Fruit fly (Drosophila melanogaster) whole organism, embryonic: Measurements from ENCODE around the gene CG34290.

Source experiments
- CG10209 ChIP-seq: fragments of 200-800 bp; sonication (Bioruptor generic); optimal IDR thresholded peaks from 3 replicates; lab custom pipeline; 2017; ENCODE audit warnings: missing biosample characterization, mild to moderate bottlenecking, missing genetic modification characterization, missing genetic modification reagents
- CG11247 ChIP-seq: fragments of 200-800 bp; sonication (Bioruptor generic); IDR thresholded peaks from 2 replicates; pipeline ENCODE4 v1.3.6; 2022; ENCODE audit warnings: missing biosample characterization, missing genetic modification characterization
- CG12769 ChIP-seq: fragments of 200-800 bp; sonication (Bioruptor generic); optimal IDR thresholded peaks from 2 replicates; lab custom pipeline; 2019; ENCODE audit warnings: missing biosample characterization, mild to moderate bottlenecking, missing genetic modification characterization, moderate library complexity
- CG12942 ChIP-seq: fragments of 200-800 bp; sonication (Bioruptor generic); optimal IDR thresholded peaks from 3 replicates; lab custom pipeline; 2016; ENCODE audit warnings: missing biosample characterization, missing genetic modification characterization
- CG14441 ChIP-seq: fragments of 200-800 bp; sonication (Bioruptor generic); IDR thresholded peaks from 2 replicates; pipeline ENCODE4 v1.3.6; 2022; ENCODE audit warnings: missing biosample characterization, missing genetic modification characterization
- CG15011 ChIP-seq: fragments of 200-800 bp; sonication (Bioruptor generic); optimal IDR thresholded peaks from 3 replicates; lab custom pipeline; 2018; ENCODE audit warnings: missing biosample characterization, mild to moderate bottlenecking, missing genetic modification characterization
- CG15269 ChIP-seq: fragments of 200-800 bp; sonication (Bioruptor generic); optimal IDR thresholded peaks from 2 replicates; lab custom pipeline; 2018; ENCODE audit warnings: missing biosample characterization, mild to moderate bottlenecking, missing genetic modification characterization, moderate library complexity
- CG1602 ChIP-seq: fragments of 200-800 bp; sonication (Bioruptor generic); optimal IDR thresholded peaks from 3 replicates; lab custom pipeline; 2016; ENCODE audit warnings: missing biosample characterization, missing genetic modification characterization
- CG17328 ChIP-seq: fragments of 200-800 bp; sonication (Bioruptor generic); IDR thresholded peaks from 2 replicates; pipeline ENCODE4 v1.3.6; 2022; ENCODE audit warnings: missing biosample characterization, missing genetic modification characterization
- CG17568 ChIP-seq: fragments of 200-800 bp; sonication (Bioruptor generic); optimal IDR thresholded peaks from 2 replicates; lab custom pipeline; 2018; ENCODE audit warnings: missing biosample characterization, mild to moderate bottlenecking, missing genetic modification characterization, moderate library complexity
- CG18599 ChIP-seq: fragments of 200-800 bp; sonication (Bioruptor generic); optimal IDR thresholded peaks from 3 replicates; lab custom pipeline; 2017; ENCODE audit warnings: missing biosample characterization, missing genetic modification characterization, mild to moderate bottlenecking, moderate library complexity, missing genetic modification reagents
- CG18764 ChIP-seq: fragments of 200-800 bp; sonication (Bioruptor generic); optimal IDR thresholded peaks from 3 replicates; lab custom pipeline; 2016; ENCODE audit warnings: missing biosample characterization, missing genetic modification characterization
- CG2116 ChIP-seq: fragments of 200-800 bp; sonication (Bioruptor generic); optimal IDR thresholded peaks from 3 replicates; lab custom pipeline; 2018; ENCODE audit warnings: missing biosample characterization, mild to moderate bottlenecking, missing genetic modification characterization
- CG2120 ChIP-seq: fragments of 200-800 bp; sonication (Bioruptor generic); optimal IDR thresholded peaks from 3 replicates; lab custom pipeline; 2016; ENCODE audit warnings: missing biosample characterization, missing genetic modification characterization
- CG2199 ChIP-seq: fragments of 200-800 bp; sonication (Bioruptor generic); IDR thresholded peaks from 3 replicates; pipeline ENCODE4 v1.3.6; 2022; ENCODE audit warnings: missing biosample characterization, missing genetic modification characterization
- CG32772 ChIP-seq: fragments of 200-800 bp; sonication (Bioruptor generic); IDR thresholded peaks from 2 replicates; pipeline ENCODE4 v1.3.6; 2022; ENCODE audit warnings: missing biosample characterization, missing genetic modification characterization
- CG3281 ChIP-seq: fragments of 200-800 bp; sonication (Bioruptor generic); optimal IDR thresholded peaks from 3 replicates; lab custom pipeline; 2017; ENCODE audit warnings: missing biosample characterization, mild to moderate bottlenecking, missing genetic modification characterization
- CG4360 ChIP-seq: fragments of 200-800 bp; sonication (Bioruptor generic); IDR thresholded peaks from 2 replicates; pipeline ENCODE4 v1.3.6; 2022; ENCODE audit warnings: missing biosample characterization, missing genetic modification characterization
- CG4617 ChIP-seq: fragments of 200-800 bp; sonication (Bioruptor generic); optimal IDR thresholded peaks from 3 replicates; lab custom pipeline; 2016; ENCODE audit warnings: missing biosample characterization, missing genetic modification characterization, borderline replicate concordance
- CG6813 ChIP-seq: fragments of 200-800 bp; sonication (Bioruptor generic); optimal IDR thresholded peaks from 2 replicates; lab custom pipeline; 2017; ENCODE audit warnings: missing biosample characterization, missing genetic modification characterization, mild to moderate bottlenecking, moderate library complexity, missing genetic modification reagents
- CG6854 ChIP-seq: fragments of 200-800 bp; sonication (Bioruptor generic); optimal IDR thresholded peaks from 3 replicates; lab custom pipeline; 2017; ENCODE audit warnings: missing biosample characterization, mild to moderate bottlenecking, missing genetic modification characterization
- Dip3 ChIP-seq: fragments of 200-800 bp; sonication (Bioruptor generic); optimal IDR thresholded peaks from 3 replicates; lab custom pipeline; 2016; ENCODE audit warnings: missing biosample characterization, missing genetic modification characterization
- E2f1 ChIP-seq: fragments of 200-800 bp; sonication (Bioruptor generic); IDR thresholded peaks from 2 replicates; pipeline ENCODE4 v1.3.6; 2022; ENCODE audit warnings: missing biosample characterization, missing genetic modification characterization
- Elba2 ChIP-seq: fragments of 200-800 bp; sonication (Bioruptor generic); optimal IDR thresholded peaks from 3 replicates; lab custom pipeline; 2016; ENCODE audit warnings: missing biosample characterization, missing genetic modification characterization
- Ets65A ChIP-seq: fragments of 200-800 bp; sonication (Bioruptor generic); peaks from one replicate; lab custom pipeline; 2016; ENCODE audit warnings: missing biosample characterization, missing genetic modification characterization
- H15 ChIP-seq: fragments of 200-800 bp; sonication (Bioruptor generic); IDR thresholded peaks from 3 replicates; pipeline ENCODE4 v1.3.6; 2022; ENCODE audit warnings: missing biosample characterization, missing genetic modification characterization
- Hmx ChIP-seq: fragments of 200-800 bp; sonication (Bioruptor generic); optimal IDR thresholded peaks from 2 replicates; lab custom pipeline; 2016; ENCODE audit warnings: missing biosample characterization, missing genetic modification characterization
- Hr3 ChIP-seq: fragments of 200-800 bp; sonication (Bioruptor generic); optimal IDR thresholded peaks from 3 replicates; lab custom pipeline; 2016; ENCODE audit warnings: missing biosample characterization, missing genetic modification characterization
- NC2β ChIP-seq: fragments of 200-800 bp; sonication (Bioruptor generic); optimal IDR thresholded peaks from 2 replicates; lab custom pipeline; 2016; ENCODE audit warnings: missing biosample characterization, missing genetic modification characterization
- Sry-β ChIP-seq: fragments of 200-800 bp; sonication (Bioruptor generic); optimal IDR thresholded peaks from 2 replicates; lab custom pipeline; 2018; ENCODE audit warnings: missing biosample characterization, mild to moderate bottlenecking, missing genetic modification characterization, moderate library complexity
- Ssrp ChIP-seq: fragments of 200-800 bp; sonication (Bioruptor generic); optimal IDR thresholded peaks from 2 replicates; lab custom pipeline; 2018; ENCODE audit warnings: missing biosample characterization, mild to moderate bottlenecking, missing genetic modification characterization, moderate library complexity
- Stat92E ChIP-seq, 3 experiments: fragments of >200 bp in 2 of 3; fragments of 200-800 bp in 1 of 3; sonication (Bioruptor generic) in 1 of 3; optimal IDR thresholded peaks; 2 replicates each; lab custom pipeline; 2017 to 2019; ENCODE audit warnings: missing biosample characterization in 3 of 3, missing genetic modification characterization in 3 of 3, mild to moderate bottlenecking in 1 of 3, moderate library complexity in 1 of 3
- chif ChIP-seq, 2 experiments: fragments of 200-800 bp; sonication (Bioruptor generic); optimal IDR thresholded peaks; 3 replicates each; lab custom pipeline; 2016; ENCODE audit warnings: missing biosample characterization in 2 of 2, missing genetic modification characterization in 2 of 2
- ci ChIP-seq: fragments of 200-800 bp; sonication (Bioruptor generic); IDR thresholded peaks from 3 replicates; pipeline ENCODE4 v1.3.6; 2022; ENCODE audit warnings: missing biosample characterization, missing genetic modification characterization
- crc ChIP-seq: fragments of 200-800 bp; sonication (Bioruptor generic); optimal IDR thresholded peaks from 2 replicates; lab custom pipeline; 2016; ENCODE audit warnings: missing biosample characterization, missing genetic modification characterization
- da ChIP-seq: fragments of 200-800 bp; sonication (Bioruptor generic); optimal IDR thresholded peaks from 2 replicates; lab custom pipeline; 2016; ENCODE audit warnings: missing biosample characterization, missing genetic modification characterization
- dysf ChIP-seq: fragments of 200-800 bp; sonication (Bioruptor generic); IDR thresholded peaks from 3 replicates; pipeline ENCODE4 v1.3.6; 2022; ENCODE audit warnings: missing biosample characterization, missing genetic modification characterization
- fd64A ChIP-seq: fragments of 200-800 bp; sonication (Bioruptor generic); optimal IDR thresholded peaks from 3 replicates; lab custom pipeline; 2018; ENCODE audit warnings: missing biosample characterization, mild to moderate bottlenecking, missing genetic modification characterization
- gsb-n ChIP-seq: fragments of 200-800 bp; sonication (Bioruptor generic); optimal IDR thresholded peaks from 3 replicates; lab custom pipeline; 2018; ENCODE audit warnings: missing biosample characterization, mild to moderate bottlenecking, missing genetic modification characterization
- lab ChIP-seq: fragments of 200-800 bp; sonication (Bioruptor generic); optimal IDR thresholded peaks from 3 replicates; lab custom pipeline; 2017; ENCODE audit warnings: missing biosample characterization, missing genetic modification characterization, mild to moderate bottlenecking, moderate library complexity, missing genetic modification reagents
- mam ChIP-seq: fragments of 200-800 bp; sonication (Bioruptor generic); optimal IDR thresholded peaks from 3 replicates; lab custom pipeline; 2016; ENCODE audit warnings: missing biosample characterization, missing genetic modification characterization
- nau ChIP-seq: fragments of 200-800 bp; sonication (Bioruptor generic); optimal IDR thresholded peaks from 3 replicates; lab custom pipeline; 2017; ENCODE audit warnings: missing biosample characterization, mild to moderate bottlenecking, missing genetic modification characterization, missing genetic modification reagents
- nerfin-2 ChIP-seq: fragments of 200-800 bp; sonication (Bioruptor generic); IDR thresholded peaks from 2 replicates; pipeline ENCODE4 v1.3.6; 2022; ENCODE audit warnings: missing biosample characterization, missing genetic modification characterization; ENCODE audit not compliant: partially characterized antibody
- sc ChIP-seq, 3 experiments: fragments of >200 bp in 2 of 3; fragments of 200-800 bp in 1 of 3; sonication (Bioruptor generic) in 1 of 3; optimal IDR thresholded peaks; 2 replicates in 2 of 3; 3 replicates in 1 of 3; lab custom pipeline; 2017; ENCODE audit warnings: mild to moderate bottlenecking in 1 of 3, missing biosample characterization in 1 of 3, missing genetic modification characterization in 1 of 3, missing genetic modification reagents in 1 of 3
- sna ChIP-seq: fragments of 200-800 bp; sonication (Bioruptor generic); IDR thresholded peaks from 2 replicates; pipeline ENCODE4 v1.3.6; 2022; ENCODE audit warnings: missing biosample characterization, missing genetic modification characterization; ENCODE audit not compliant: partially characterized antibody
- toy ChIP-seq: fragments of 200-800 bp; sonication (Bioruptor generic); IDR thresholded peaks from 2 replicates; pipeline ENCODE4 v1.3.6; 2022; ENCODE audit warnings: missing biosample characterization, missing genetic modification characterization
- tx ChIP-seq: fragments of 200-800 bp; sonication (Bioruptor generic); optimal IDR thresholded peaks from 2 replicates; lab custom pipeline; 2016; ENCODE audit warnings: missing biosample characterization, missing genetic modification characterization
- wor ChIP-seq: fragments of 200-800 bp; sonication (Bioruptor generic); IDR thresholded peaks from 2 replicates; pipeline ENCODE4 v1.3.6; 2022; ENCODE audit warnings: missing biosample characterization, missing genetic modification characterization
- zfh2 ChIP-seq: fragments of 200-800 bp; sonication (Bioruptor generic); optimal IDR thresholded peaks from 2 replicates; lab custom pipeline; 2016; ENCODE audit warnings: missing biosample characterization, missing genetic modification characterization

CG34290 gene

DNA sequence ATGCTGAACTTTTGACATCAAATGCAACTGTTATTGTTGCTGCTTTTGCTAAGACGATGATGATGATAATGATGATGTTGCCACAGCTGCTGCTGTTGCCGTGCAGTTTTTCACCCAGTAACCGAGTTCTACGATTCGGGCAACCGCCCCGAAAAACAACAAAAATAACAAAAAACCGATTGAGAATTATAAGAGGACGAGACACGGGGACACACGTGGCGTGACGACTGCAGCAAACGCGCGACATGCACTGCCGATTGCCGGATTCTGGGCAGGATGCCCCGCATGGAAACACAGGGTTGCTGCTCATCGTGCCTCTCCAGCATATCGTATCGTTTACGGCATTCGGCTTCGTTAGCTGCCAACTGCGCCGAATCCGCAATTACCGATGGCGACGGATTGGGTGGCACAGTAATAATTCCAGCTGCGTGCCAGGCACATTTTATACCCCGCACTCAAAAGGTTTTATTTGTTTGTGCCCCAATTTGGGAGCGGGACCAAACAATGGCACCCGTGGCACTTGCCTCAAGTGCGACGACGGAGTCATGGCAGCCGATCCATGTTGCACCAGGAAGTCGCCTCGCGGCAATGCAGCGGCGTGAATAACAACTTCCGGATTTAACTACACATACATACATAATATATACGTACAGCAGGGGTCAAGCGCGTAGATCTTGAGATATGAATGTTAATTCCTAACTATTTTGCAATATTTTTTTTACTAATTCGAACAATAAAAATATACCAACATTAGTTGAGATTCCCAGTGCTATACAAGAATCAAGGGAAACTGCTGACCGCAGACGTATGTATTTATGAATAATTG is 25.8 kb downstream of the CG34290 start (continued):
- TF ChIP-seq Hmx (GFP tag; lab: Kevin White, UChicago) = no peak
- TF ChIP-seq Ets65A = peak; percentile 37
- TF ChIP-seq CG2199 (GFP tag; lab: Robert Waterston, UW) = no peak
- TF ChIP-seq Ssrp (tag; lab: Kevin White, UChicago) = no peak
- TF ChIP-seq CG12769 (tag; lab: Kevin White, UChicago) = no peak
- no peak for TF ChIP-seq Sry-β
- no peak for TF ChIP-seq CG2120 (GFP tag; lab: Kevin White, UChicago)
- no peak for TF ChIP-seq Dip3 (GFP tag; lab: Kevin White, UChicago)
- TF ChIP-seq lab = peak; percentile 16
- TF ChIP-seq CG4360 = peak; percentile 49; the same call in 1 of the 2 replicates
- TF ChIP-seq CG4617 (GFP tag; lab: Kevin White, UChicago) = no peak
- TF ChIP-seq fd64A (GFP tag; lab: Kevin White, UChicago) = no peak
- no peak for TF ChIP-seq Stat92E (GFP tag; optimal IDR thresholded peaks at IDR 0.05; lab: Kevin White, UChicago)
- TF ChIP-seq CG15269 (tag; lab: Kevin White, UChicago) = no peak
- TF ChIP-seq tx (GFP tag; lab: Kevin White, UChicago) = no peak
- no peak for TF ChIP-seq CG17568
- no peak for TF ChIP-seq CG1602 (GFP tag; lab: Kevin White, UChicago)
- TF ChIP-seq chif (GFP tag; optimal IDR thresholded peaks at IDR 0.05; lab: Kevin White, UChicago) = no peak
- TF ChIP-seq nerfin-2 = no peak
- no peak for TF ChIP-seq gsb-n (tag; lab: Kevin White, UChicago)
- TF ChIP-seq CG18764 (GFP tag; lab: Kevin White, UChicago) = no peak
- peak; percentile 46 for TF ChIP-seq CG18599 (GFP tag; lab: Kevin White, UChicago)
- no peak for TF ChIP-seq nau (GFP tag; lab: Kevin White, UChicago)
- no peak for TF ChIP-seq mam (GFP tag; lab: Kevin White, UChicago)
- TF ChIP-seq E2f1 (GFP tag; lab: Robert Waterston, UW) = no peak
- TF ChIP-seq zfh2 (GFP tag; lab: Kevin White, UChicago) = no peak
- TF ChIP-seq Hr3 (GFP tag; lab: Kevin White, UChicago) = no peak
- no peak for TF ChIP-seq crc (GFP tag; lab: Kevin White, UChicago)
- TF ChIP-seq CG14441 = no peak
- peak; percentile 4 for TF ChIP-seq Elba2 (GFP tag; lab: Kevin White, UChicago)
- TF ChIP-seq sna (GFP tag; lab: Robert Waterston, UW) = no peak
- 0 out of 3 replicates have a peak, but pooled peaks have one; percentile 11 for TF ChIP-seq ci (GFP tag; lab: Robert Waterston, UW)
- TF ChIP-seq CG6813 = no peak
- TF ChIP-seq CG2116 (GFP tag; lab: Kevin White, UChicago) = peak; percentile 51
- TF ChIP-seq H15 (GFP tag; lab: Robert Waterston, UW) = no peak
- TF ChIP-seq CG15011 = no peak
- TF ChIP-seq CG10209 (GFP tag; lab: Kevin White, UChicago) = no peak
- no peak for TF ChIP-seq toy (GFP tag; lab: Robert Waterston, UW)
- TF ChIP-seq CG6854 (GFP tag; lab: Kevin White, UChicago) = no peak
- no peak for TF ChIP-seq CG3281
- no peak for TF ChIP-seq CG11247 (GFP tag; lab: Robert Waterston, UW)
- no peak for TF ChIP-seq CG17328 (GFP tag; lab: Robert Waterston, UW)
- TF ChIP-seq dysf (GFP tag; lab: Robert Waterston, UW) = 0 out of 3 replicates have a peak, but pooled peaks have one; percentile 14
- no peak for TF ChIP-seq NC2β (GFP tag; lab: Kevin White, UChicago)
- TF ChIP-seq da (GFP tag; lab: Kevin White, UChicago) = no peak
- no peak for TF ChIP-seq sc (optimal IDR thresholded peaks at IDR 0.05; lab: Kevin White, UChicago)
- TF ChIP-seq sc (GFP tag; optimal IDR thresholded peaks at IDR 0.05; lab: Kevin White, UChicago) = no peak
- TF ChIP-seq CG12942 (GFP tag; lab: Kevin White, UChicago) = no peak
- no peak for TF ChIP-seq CG32772 (GFP tag; lab: Robert Waterston, UW)
- TF ChIP-seq wor (GFP tag; lab: Robert Waterston, UW) = no peak
